Worm (Caenorhabditis elegans) whole organism, early embryonic: ENCODE results near the gene unc-60.

Experiments
- B0310.2 ChIP-seq: sonication (generic microtip); optimal IDR thresholded peaks from 2 replicates; lab custom pipeline; 2016; ENCODE audit warnings: mild to moderate bottlenecking, missing genetic modification characterization, missing compliant biosample characterization
- F13C5.2 ChIP-seq: sonication (generic microtip); optimal IDR thresholded peaks from 2 replicates; lab custom pipeline; 2017; ENCODE audit warnings: mild to moderate bottlenecking, missing genetic modification characterization, inconsistent platforms, missing compliant biosample characterization
- aly-1 ChIP-seq: sonication (generic microtip); optimal IDR thresholded peaks from 2 replicates; lab custom pipeline; 2016; ENCODE audit warnings: missing genetic modification characterization, missing compliant biosample characterization
- ama-1 ChIP-seq: fragments of 150-350 bp; optimal IDR thresholded peaks from 2 replicates; lab custom pipeline; 2014
- ceh-13 ChIP-seq: fragments of 200-800 bp; sonication (Bioruptor generic); optimal IDR thresholded peaks from 2 replicates; lab custom pipeline; 2018; ENCODE audit warnings: mild to moderate bottlenecking, missing genetic modification characterization, missing compliant biosample characterization
- ceh-36 ChIP-seq: sonication (generic microtip); optimal IDR thresholded peaks from 2 replicates; lab custom pipeline; 2016; ENCODE audit warnings: missing genetic modification characterization, inconsistent platforms, missing compliant biosample characterization
- ets-7 ChIP-seq: sonication (generic microtip); optimal IDR thresholded peaks from 2 replicates; lab custom pipeline; 2016; ENCODE audit warnings: missing genotype, missing genetic modification characterization, missing compliant biosample characterization
- flt-1 ChIP-seq: fragments of 200-800 bp; sonication (Bioruptor generic); IDR thresholded peaks from 2 replicates; pipeline ENCODE4 v1.3.6; 2022; ENCODE audit warnings: missing genetic modification characterization, missing compliant biosample characterization
- hmbx-1 ChIP-seq: sonication (generic microtip); optimal IDR thresholded peaks from 2 replicates; lab custom pipeline; 2016; ENCODE audit warnings: mild to moderate bottlenecking, missing genetic modification characterization, missing compliant biosample characterization
- hmg-4 ChIP-seq: fragments of 200-800 bp; sonication (Bioruptor generic); optimal IDR thresholded peaks from 2 replicates; lab custom pipeline; 2018; ENCODE audit warnings: mild to moderate bottlenecking, missing genetic modification characterization, missing compliant biosample characterization
- hnd-1 ChIP-seq: sonication (generic microtip); optimal IDR thresholded peaks from 2 replicates; lab custom pipeline; 2016; ENCODE audit warnings: missing genetic modification characterization, missing compliant biosample characterization
- pes-1 ChIP-seq: fragments of 200-800 bp; sonication (Bioruptor generic); IDR thresholded peaks from 2 replicates; pipeline ENCODE4 v1.3.6; 2022; ENCODE audit warnings: missing genetic modification reagents, missing genetic modification characterization, missing compliant biosample characterization
- scrt-1 ChIP-seq: fragments of 200-800 bp; sonication (Bioruptor generic); IDR thresholded peaks from 2 replicates; pipeline ENCODE4 v1.3.6; 2022; ENCODE audit warnings: missing genetic modification characterization, missing compliant biosample characterization
- sea-1 ChIP-seq: fragments of 200-800 bp; sonication (Bioruptor generic); conservative IDR thresholded peaks from 2 replicates; pipeline ENCODE4 v1.3.6; 2022; ENCODE audit warnings: missing genetic modification characterization, missing compliant biosample characterization
- tbx-11 ChIP-seq: fragments of 200-800 bp; sonication (Bioruptor generic); IDR thresholded peaks from 2 replicates; pipeline ENCODE4 v1.3.6; 2022; ENCODE audit warnings: missing genetic modification characterization, missing compliant biosample characterization
- tbx-37 ChIP-seq: fragments of 200-800 bp; sonication (Bioruptor generic); conservative IDR thresholded peaks from 2 replicates; pipeline ENCODE4 v1.3.6; 2022; ENCODE audit warnings: missing genetic modification reagents, missing genetic modification characterization, missing compliant biosample characterization
- tra-4 ChIP-seq: sonication (generic microtip); optimal IDR thresholded peaks from 2 replicates; lab custom pipeline; 2017; ENCODE audit warnings: missing genetic modification characterization, missing compliant biosample characterization

The unc-60 gene

DNA sequence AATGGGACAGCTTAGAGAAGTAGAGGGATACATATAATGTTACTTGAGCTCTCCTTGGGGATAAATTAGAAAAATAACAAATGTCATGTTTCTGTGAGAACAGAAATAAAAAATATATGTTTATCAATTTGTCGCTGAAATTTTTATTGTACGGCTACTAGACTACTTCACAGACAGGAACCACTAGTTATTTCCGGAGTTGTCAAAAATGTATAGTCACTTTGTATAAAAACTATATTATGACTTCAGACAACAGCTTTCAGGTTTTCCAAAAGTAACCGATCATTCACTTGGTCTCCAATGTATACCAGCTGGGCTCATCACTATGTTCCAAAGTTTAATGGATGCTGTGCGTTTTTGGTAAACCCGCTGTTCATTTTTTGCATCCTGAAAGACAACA lies 23.6 kb upstream of the unc-60 start, which contains the start of gene srj-23:
Gene srj-23 (plus strand): TSS at position 301 of the 400 bp plus-strand sequence.
- TF ChIP-seq F13C5.2 (tag; lab: Kevin White, UChicago) (no peak), hnd-1 (no peak), B0310.2 (tag; lab: Kevin White, UChicago) (no peak), scrt-1 (GFP tag; lab: Robert Waterston, UW) (no peak), pes-1 (GFP tag; lab: Robert Waterston, UW) (no peak), hmg-4 (no peak), ama-1 (lab: Kevin White, UChicago) (no peak), ceh-13 (no peak), ceh-36 (no peak)

DNA sequence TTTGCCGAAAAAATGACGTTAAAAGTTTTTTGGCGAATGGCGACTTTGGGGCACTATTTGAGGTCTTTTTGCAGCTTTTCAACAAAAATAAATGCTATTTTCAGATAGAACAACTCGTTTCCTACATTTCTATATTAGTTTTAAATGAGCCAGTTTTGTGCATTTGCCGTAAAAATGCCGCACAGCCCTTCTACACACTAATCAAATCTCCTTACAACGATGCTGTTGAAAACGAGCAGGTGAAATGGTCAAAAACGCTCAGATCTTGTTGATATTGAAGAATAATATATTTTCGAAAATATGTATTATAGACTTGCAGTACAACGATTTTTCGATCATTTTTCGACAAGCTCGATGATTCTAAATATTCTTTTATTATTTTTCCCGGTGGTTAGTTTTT lies 20.1 kb upstream of the unc-60 start, which contains the start of gene chil-14:
Gene chil-14 (plus strand): TSS at position 301 of the 400 bp plus-strand sequence.
- TF ChIP-seq ceh-13: no peak

DNA sequence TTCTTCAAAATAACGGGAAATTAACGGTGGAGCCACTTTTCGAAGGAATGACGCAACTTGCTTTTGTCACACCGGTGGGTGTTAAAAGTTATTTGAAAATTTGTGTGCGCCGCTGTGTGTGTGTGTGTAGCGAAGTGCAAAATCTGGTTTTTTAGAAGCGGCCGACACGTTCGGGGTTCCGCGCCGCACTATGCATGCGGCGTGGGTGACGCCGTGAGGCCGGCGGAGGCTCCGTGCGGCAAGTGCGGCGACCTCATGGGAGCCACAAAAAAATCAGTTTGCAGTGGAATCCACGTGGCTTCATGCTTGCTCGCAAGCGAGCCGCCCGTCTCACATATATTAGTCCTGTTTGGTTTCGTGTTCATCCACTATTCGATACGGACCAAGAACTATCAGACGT lies 19.6 kb upstream of the unc-60 start:
- TF ChIP-seq aly-1 (tag; lab: Kevin White, UChicago): no peak
- no peak for TF ChIP-seq hnd-1
- TF ChIP-seq B0310.2 (tag; lab: Kevin White, UChicago): no peak
- TF ChIP-seq sea-1: no peak
- no peak for TF ChIP-seq ama-1 (lab: Kevin White, UChicago)

DNA sequence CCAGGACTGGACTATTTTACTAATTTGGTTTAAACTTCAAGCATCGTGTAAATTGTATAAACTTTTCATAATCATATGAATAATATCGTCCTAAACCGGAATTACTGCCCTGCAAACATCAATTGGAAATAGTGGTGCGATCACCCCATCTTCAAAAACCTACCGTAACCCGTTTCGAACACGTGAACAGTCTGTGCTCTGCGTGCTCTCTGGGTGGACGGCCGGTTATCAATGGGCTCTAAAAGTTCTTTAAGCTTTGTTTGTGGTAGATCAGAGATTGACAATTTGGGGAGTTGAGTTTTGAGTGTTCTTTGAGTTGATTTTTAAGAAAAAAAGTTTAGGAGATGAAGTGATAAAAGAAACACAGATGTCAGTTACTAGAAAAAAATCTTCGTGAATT lies 18.3 kb upstream of the unc-60 start:
- no peak for TF ChIP-seq pes-1 (GFP tag; lab: Robert Waterston, UW)
- TF ChIP-seq F13C5.2 (tag; lab: Kevin White, UChicago): no peak
- no peak for TF ChIP-seq ceh-36
- TF ChIP-seq ets-7: no peak
- TF ChIP-seq scrt-1 (GFP tag; lab: Robert Waterston, UW): no peak
- no peak for TF ChIP-seq B0310.2 (tag; lab: Kevin White, UChicago)
- TF ChIP-seq hmbx-1 (tag; lab: Kevin White, UChicago): no peak
- no peak for TF ChIP-seq hmg-4
- no peak for TF ChIP-seq ceh-13

DNA sequence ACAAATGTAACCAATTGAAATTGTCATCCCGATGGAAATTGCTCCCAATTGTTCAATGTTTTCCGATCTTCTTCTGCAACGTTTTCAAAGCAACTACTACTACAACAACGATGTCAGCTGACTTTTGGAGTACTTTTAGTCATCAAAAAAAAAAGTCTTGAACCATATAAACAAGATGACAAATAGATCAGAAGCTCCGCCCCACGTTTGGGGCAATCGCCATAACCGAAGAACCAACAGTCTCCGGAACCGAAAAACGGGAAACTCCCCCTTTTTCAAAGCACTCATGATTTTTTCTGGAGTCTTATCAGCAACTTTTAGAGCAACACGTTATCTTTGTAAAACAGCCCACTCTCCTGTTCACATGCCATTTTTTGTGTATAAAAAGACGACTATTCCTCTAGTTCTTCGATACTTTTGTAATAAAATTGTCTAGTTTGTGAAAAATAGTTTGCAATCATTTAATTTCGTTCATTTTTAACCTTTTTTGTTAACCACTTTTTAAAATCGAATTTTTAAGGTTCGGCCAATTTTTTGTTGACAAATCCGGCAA lies 15.4 kb upstream of the unc-60 start:
- no peak for TF ChIP-seq ceh-13
- TF ChIP-seq flt-1 (GFP tag; lab: Robert Waterston, UW): no peak
- no peak for TF ChIP-seq tra-4 (tag; lab: Kevin White, UChicago)

DNA sequence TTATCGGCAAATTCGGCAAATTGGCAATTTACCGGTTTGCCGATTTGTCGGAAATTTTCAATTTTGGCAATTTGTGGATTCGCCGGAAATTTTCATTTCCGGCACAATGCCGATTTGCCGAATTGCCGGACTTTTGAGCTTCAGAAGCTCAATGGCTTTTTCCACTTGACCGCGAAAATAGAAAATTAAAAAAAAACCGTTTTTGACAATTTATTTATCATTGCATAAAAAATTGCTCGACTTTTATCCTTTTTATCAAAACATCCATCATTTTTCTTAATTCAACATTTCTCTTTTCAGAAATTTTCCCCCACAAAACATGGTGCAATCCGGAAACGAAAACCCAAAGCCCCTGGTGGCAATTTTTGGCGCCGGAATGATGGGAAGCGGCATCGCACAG lies 14.8 kb upstream of the unc-60 start, which contains the start of gene hacd-1:
Gene hacd-1 (plus strand): TSS at position 301 of the 400 bp plus-strand sequence.
- no peak for TF ChIP-seq tra-4 (tag; lab: Kevin White, UChicago)
- TF ChIP-seq ama-1 (lab: Kevin White, UChicago): no peak
- TF ChIP-seq F13C5.2 (tag; lab: Kevin White, UChicago): no peak
- no peak for TF ChIP-seq aly-1 (tag; lab: Kevin White, UChicago)

DNA sequence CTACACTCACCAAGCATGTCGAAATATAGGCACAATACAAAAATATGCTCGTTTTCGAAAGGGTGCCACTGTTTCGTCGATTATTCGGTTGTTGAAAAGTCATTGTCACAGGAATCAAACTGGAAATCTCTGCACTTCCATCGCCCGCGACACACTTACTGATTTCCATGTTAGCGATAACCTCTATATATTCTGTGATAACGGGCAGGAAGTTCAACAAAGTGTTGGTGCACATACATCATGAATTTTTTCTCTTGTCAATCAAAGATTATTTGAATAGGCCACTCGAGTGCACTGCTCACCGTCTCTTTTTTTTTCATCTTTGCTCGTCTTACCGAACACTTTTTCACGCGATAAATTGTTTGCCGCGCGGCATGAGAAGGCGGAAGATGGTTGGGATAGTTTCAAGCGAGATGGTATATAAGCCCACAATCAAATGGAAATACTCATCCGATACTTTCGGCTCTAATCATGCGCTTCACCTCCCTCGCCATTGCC lies 10.3 kb upstream of the unc-60 start, which contains the start of the genes fpn-1.2 and pqn-54:
Gene fpn-1.2 (minus strand): TSS at position 157 of the 498 bp plus-strand sequence.
Gene pqn-54 (plus strand): TSS at position 448 of the 498 bp plus-strand sequence.
- TF ChIP-seq hnd-1: no peak
- TF ChIP-seq ets-7: no peak
- TF ChIP-seq pes-1 (GFP tag; lab: Robert Waterston, UW): no peak
- no peak for TF ChIP-seq flt-1 (GFP tag; lab: Robert Waterston, UW)
- TF ChIP-seq F13C5.2 (tag; lab: Kevin White, UChicago): no peak
- no peak for TF ChIP-seq tra-4 (tag; lab: Kevin White, UChicago)
- TF ChIP-seq scrt-1 (GFP tag; lab: Robert Waterston, UW): no peak
- TF ChIP-seq B0310.2 (tag; lab: Kevin White, UChicago): no peak
- no peak for TF ChIP-seq sea-1
- TF ChIP-seq ceh-36: no peak
- no peak for TF ChIP-seq tbx-37 (GFP tag; lab: Robert Waterston, UW)
- TF ChIP-seq hmg-4: no peak
- TF ChIP-seq tbx-11 (GFP tag; lab: Robert Waterston, UW): no peak
- TF ChIP-seq ceh-13: no peak
- TF ChIP-seq aly-1 (tag; lab: Kevin White, UChicago): no peak

DNA sequence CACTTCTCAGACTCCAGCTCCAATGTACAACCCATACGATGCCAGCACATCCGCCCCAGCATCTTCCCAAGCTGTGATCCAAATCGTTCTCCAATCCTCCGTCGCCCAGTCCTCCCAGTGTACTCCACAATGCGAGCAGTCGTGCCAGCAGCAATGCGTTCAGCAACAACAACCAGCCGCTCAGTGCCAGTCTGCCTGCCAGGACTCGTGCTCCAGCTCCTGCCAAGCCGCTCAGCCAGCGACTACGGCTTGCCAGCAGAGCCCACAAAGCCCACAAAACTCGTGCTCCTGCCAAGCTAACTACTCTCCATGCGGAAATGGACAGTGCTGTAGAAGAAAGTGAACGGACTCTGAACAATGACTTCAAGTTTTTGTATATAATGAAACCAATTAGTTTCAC lies 9.0 kb upstream of the unc-60 start:
- TF ChIP-seq tra-4 (tag; lab: Kevin White, UChicago) (no peak), tbx-37 (GFP tag; lab: Robert Waterston, UW) (no peak), scrt-1 (GFP tag; lab: Robert Waterston, UW) (no peak), ceh-36 (no peak), hmg-4 (no peak), hmbx-1 (tag; lab: Kevin White, UChicago) (no peak), ama-1 (lab: Kevin White, UChicago) (no peak), sea-1 (no peak), ceh-13 (no peak), F13C5.2 (tag; lab: Kevin White, UChicago) (no peak), ets-7 (no peak)

DNA sequence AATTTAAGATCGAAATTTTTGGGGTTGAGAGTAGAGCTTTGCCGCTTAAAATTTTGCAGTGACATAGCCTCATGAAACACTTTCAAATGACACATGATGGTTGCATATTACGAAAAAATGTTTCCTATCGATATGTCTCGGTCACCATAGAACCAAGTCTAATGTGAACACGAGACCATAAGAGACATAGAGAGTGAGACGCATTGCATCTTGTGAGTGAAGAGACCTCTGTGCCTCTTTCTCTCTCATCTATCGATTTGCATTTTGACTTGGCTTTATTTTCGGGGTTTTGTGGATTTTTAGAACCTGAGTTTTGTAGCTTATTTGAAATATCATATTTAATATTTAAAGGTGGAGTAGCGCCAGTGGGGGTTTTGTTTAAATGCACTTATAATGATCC lies 7.9 kb upstream of the unc-60 start:
- TF ChIP-seq pes-1 (GFP tag; lab: Robert Waterston, UW) (no peak), sea-1 (no peak), scrt-1 (GFP tag; lab: Robert Waterston, UW) (no peak), ceh-36 (no peak), aly-1 (tag; lab: Kevin White, UChicago) (no peak), tbx-11 (GFP tag; lab: Robert Waterston, UW) (no peak), flt-1 (GFP tag; lab: Robert Waterston, UW) (no peak), hnd-1 (no peak), B0310.2 (tag; lab: Kevin White, UChicago) (no peak), ets-7 (no peak), F13C5.2 (tag; lab: Kevin White, UChicago) (no peak), hmg-4 (no peak), hmbx-1 (tag; lab: Kevin White, UChicago) (no peak), tbx-37 (GFP tag; lab: Robert Waterston, UW) (no peak), ceh-13 (no peak), tra-4 (tag; lab: Kevin White, UChicago) (no peak), ama-1 (lab: Kevin White, UChicago) (no peak)
